Worm (Caenorhabditis elegans) whole organism, L4/young adult: ENCODE measurements around the gene C49C3.6.

Experiments used
- W03F9.2 ChIP-seq: fragments of 150-350 bp; optimal IDR thresholded peaks from 2 replicates; lab custom pipeline; 2014; ENCODE audit warnings: missing biosample characterization, missing genetic modification characterization
- dao-5 ChIP-seq: sonication (generic microtip); optimal IDR thresholded peaks from 2 replicates; lab custom pipeline; 2016; ENCODE audit warnings: missing genotype, missing genetic modification characterization, moderate library complexity, missing compliant biosample characterization
- him-1 ChIP-seq: sonication (generic microtip); optimal IDR thresholded peaks from 2 replicates; lab custom pipeline; 2016; ENCODE audit warnings: missing genotype, missing genetic modification reagents, missing genetic modification characterization, missing compliant biosample characterization

ce11 chrIV:17294489-17294888, 36.8 kb upstream of the C49C3.6 start, which contains the start of gene T28F3.5:
- TF ChIP-seq him-1 (tag; lab: Kevin White, UChicago) (no peak), dao-5 (tag; lab: Kevin White, UChicago) (no peak), W03F9.2 (tag; lab: Kevin White, UChicago) (no peak)
